Worm (Caenorhabditis elegans) whole organism, L4/young adult: ENCODE results near the gene F45D3.3.

Experiments used
- W03F9.2 ChIP-seq: fragments of 150-350 bp; optimal IDR thresholded peaks from 2 replicates; lab custom pipeline; 2014; ENCODE audit warnings: missing biosample characterization, missing genetic modification characterization
- him-1 ChIP-seq: sonication (generic microtip); optimal IDR thresholded peaks from 2 replicates; lab custom pipeline; 2016; ENCODE audit warnings: missing genotype, missing genetic modification reagents, missing genetic modification characterization, missing compliant biosample characterization

- TF ChIP-seq W03F9.2 (no peak), him-1 (tag; lab: Kevin White, UChicago) (no peak)
These were observed 24.7 kb downstream of the F45D3.3 start, which contains the start of gene dyf-4 for ce11 chrV:12525526-12525925.
